Fruit fly (Drosophila melanogaster) Kc167 (cell line): ENCODE measurements around the gene PIP4K.

Experiments
- h ChIP-seq: fragments of >200 bp; optimal IDR thresholded peaks from 3 replicates; lab custom pipeline; 2018; ENCODE audit warnings: missing external identifiers
- psq ChIP-seq: fragments of >200 bp; optimal IDR thresholded peaks from 2 replicates; lab custom pipeline; 2017; ENCODE audit warnings: missing external identifiers
- ttk ChIP-seq: sonication (Bioruptor generic); optimal IDR thresholded peaks from 2 replicates; lab custom pipeline; 2017; ENCODE audit warnings: missing external identifiers

dm6 chr4:1147166-1147565 lies 49.5 kb downstream of the PIP4K start, which contains the start of gene Kif3C:
- TF ChIP-seq h (lab: Kevin White, UChicago) (no peak), psq (lab: Kevin White, UChicago) (no peak), ttk (lab: Kevin White, UChicago) (no peak)
